Worm (Caenorhabditis elegans): ENCODE data around the gene xpo-3.

xpo-3 gene

ce11 chrIV:7870451-7870850 lies 53.4 kb downstream of the xpo-3 start, which contains the start of gene T06C10.3:
TSS of gene T06C10.3 (plus strand) at chrIV:7870751.
- TF ChIP-seq fkh-6 (tag; optimal IDR thresholded peaks at IDR 0.05) = no peak
- TF ChIP-seq lin-11 (tag; optimal IDR thresholded peaks at IDR 0.05) = no peak
- no peak for TF ChIP-seq pag-3 (tag; optimal IDR thresholded peaks at IDR 0.05; ENCODE audit: borderline replicate concordance)
- TF ChIP-seq ceh-34 (tag; optimal IDR thresholded peaks at IDR 0.05) = no peak
- no peak for TF ChIP-seq mec-3 (tag; optimal IDR thresholded peaks at IDR 0.05; ENCODE audit: borderline replicate concordance)
- no peak for TF ChIP-seq pha-2 (tag; optimal IDR thresholded peaks at IDR 0.05)
- no peak for TF ChIP-seq syd-9 (tag; optimal IDR thresholded peaks at IDR 0.05)

- TF ChIP-seq K02D7.2 (tag; optimal IDR thresholded peaks at IDR 0.05) (no peak), ceh-14 (tag; optimal IDR thresholded peaks at IDR 0.05) (no peak), unc-55 (GFP tag; optimal IDR thresholded peaks at IDR 0.05) (no peak), ceh-48 (tag; optimal IDR thresholded peaks at IDR 0.05) (no peak), T23F11.4 (GFP tag; optimal IDR thresholded peaks at IDR 0.05) (no peak), tbx-7 (tag; optimal IDR thresholded peaks at IDR 0.05) (no peak), hlh-8 (tag; optimal IDR thresholded peaks at IDR 0.05) (no peak)
These were observed 55.2 kb downstream of the xpo-3 start, which contains the start of gene flp-10 for ce11 chrIV:7868607-7869006. TSS of gene flp-10 (plus strand) at chrIV:7868907.

All from whole organism, late embryonic.